Worm (Caenorhabditis elegans) whole organism, mixed stage, embryonic: ENCODE measurements around the gene K07E3.4.

Experiments
- M03D4.4 ChIP-seq: sonication (generic microtip); optimal IDR thresholded peaks from 2 replicates; lab custom pipeline; 2017; ENCODE audit warnings: mild to moderate bottlenecking, missing genetic modification characterization, missing compliant biosample characterization
- bed-3 ChIP-seq: fragments of 200-800 bp; sonication (Bioruptor generic); optimal IDR thresholded peaks from 3 replicates; lab custom pipeline; 2018; ENCODE audit warnings: mild to moderate bottlenecking, missing genetic modification characterization, moderate library complexity, missing compliant biosample characterization
- blmp-1 ChIP-seq: fragments of 150-350 bp; optimal IDR thresholded peaks from 2 replicates; lab custom pipeline; 2014; ENCODE audit warnings: missing biosample characterization, missing genetic modification characterization
- ceh-39 ChIP-seq: fragments of 150-350 bp; optimal IDR thresholded peaks from 2 replicates; lab custom pipeline; 2014; ENCODE audit warnings: missing biosample characterization, missing genetic modification characterization
- ceh-43 ChIP-seq: fragments of 200-800 bp; sonication (Bioruptor generic); optimal IDR thresholded peaks from 2 replicates; lab custom pipeline; 2018; ENCODE audit warnings: mild to moderate bottlenecking, missing genetic modification characterization, moderate library complexity, missing compliant biosample characterization
- ceh-83 ChIP-seq: fragments of 200-800 bp; sonication (Bioruptor generic); optimal IDR thresholded peaks from 2 replicates; lab custom pipeline; 2018; ENCODE audit warnings: mild to moderate bottlenecking, missing genetic modification characterization, missing compliant biosample characterization
- ces-1 ChIP-seq: fragments of 150-350 bp; optimal IDR thresholded peaks from 2 replicates; lab custom pipeline; 2014; ENCODE audit warnings: missing biosample characterization, missing genetic modification reagents, missing genetic modification characterization
- cnd-1 ChIP-seq: fragments of 200-800 bp; sonication (Bioruptor generic); optimal IDR thresholded peaks from 2 replicates; lab custom pipeline; 2018; ENCODE audit warnings: mild to moderate bottlenecking, missing genetic modification characterization, missing compliant biosample characterization
- drap-1 ChIP-seq: fragments of 200-800 bp; sonication (Bioruptor generic); optimal IDR thresholded peaks from 3 replicates; lab custom pipeline; 2018; ENCODE audit warnings: mild to moderate bottlenecking, missing genetic modification characterization, missing compliant biosample characterization
- elt-1 ChIP-seq: sonication (generic microtip); optimal IDR thresholded peaks from 2 replicates; lab custom pipeline; 2017; ENCODE audit warnings: missing genetic modification characterization, mild to moderate bottlenecking, missing compliant biosample characterization, antibody characterized with exemption, moderate library complexity, borderline replicate concordance; ENCODE audit not compliant: insufficient read depth
- elt-3 ChIP-seq: fragments of 150-350 bp; optimal IDR thresholded peaks from 2 replicates; lab custom pipeline; 2014; ENCODE audit warnings: missing biosample characterization, missing genetic modification characterization
- flh-1 ChIP-seq: fragments of 200-800 bp; sonication (Bioruptor generic); optimal IDR thresholded peaks from 2 replicates; lab custom pipeline; 2018; ENCODE audit warnings: mild to moderate bottlenecking, missing genetic modification characterization, moderate library complexity, missing compliant biosample characterization
- ham-2 ChIP-seq: fragments of 200-800 bp; sonication (Bioruptor generic); optimal IDR thresholded peaks from 2 replicates; lab custom pipeline; 2018; ENCODE audit warnings: mild to moderate bottlenecking, missing genetic modification characterization, missing compliant biosample characterization
- hlh-1 ChIP-seq: fragments of 150-350 bp; optimal IDR thresholded peaks from 2 replicates; lab custom pipeline; 2014; ENCODE audit warnings: missing biosample characterization, missing genetic modification reagents, missing genetic modification characterization
- lin-13 ChIP-seq: fragments of 150-350 bp; optimal IDR thresholded peaks from 2 replicates; lab custom pipeline; 2014; ENCODE audit warnings: missing biosample characterization, missing genetic modification characterization
- lin-32 ChIP-seq: fragments of 200-800 bp; sonication (Bioruptor generic); optimal IDR thresholded peaks from 2 replicates; lab custom pipeline; 2018; ENCODE audit warnings: mild to moderate bottlenecking, missing genetic modification characterization, missing compliant biosample characterization
- lsy-2 ChIP-seq: fragments of 150-350 bp; optimal IDR thresholded peaks from 2 replicates; lab custom pipeline; 2014; ENCODE audit warnings: missing biosample characterization, missing genetic modification characterization
- mab-5 ChIP-seq: fragments of 150-350 bp; optimal IDR thresholded peaks from 2 replicates; lab custom pipeline; 2014; ENCODE audit warnings: missing biosample characterization, missing genetic modification characterization
- mep-1 ChIP-seq: fragments of 150-350 bp; optimal IDR thresholded peaks from 2 replicates; lab custom pipeline; 2017; ENCODE audit warnings: missing biosample characterization, missing genetic modification reagents, missing genetic modification characterization, inconsistent platforms
- mls-2 ChIP-seq: sonication (generic microtip); optimal IDR thresholded peaks from 2 replicates; lab custom pipeline; 2016; ENCODE audit warnings: mild to moderate bottlenecking, missing genetic modification characterization, moderate library complexity, missing compliant biosample characterization
- nhr-12 ChIP-seq: fragments of 150-350 bp; optimal IDR thresholded peaks from 2 replicates; lab custom pipeline; 2014; ENCODE audit warnings: missing biosample characterization, missing genetic modification characterization
- nhr-2 ChIP-seq: fragments of 150-350 bp; optimal IDR thresholded peaks from 2 replicates; lab custom pipeline; 2014; ENCODE audit warnings: missing biosample characterization, missing genetic modification characterization
- nhr-237 ChIP-seq: fragments of 150-350 bp; optimal IDR thresholded peaks from 2 replicates; lab custom pipeline; 2014; ENCODE audit warnings: missing biosample characterization, missing genetic modification characterization
- nhr-28 ChIP-seq: fragments of 150-350 bp; optimal IDR thresholded peaks from 2 replicates; lab custom pipeline; 2014; ENCODE audit warnings: missing biosample characterization, missing genetic modification characterization
- nhr-76 ChIP-seq: sonication (generic microtip); optimal IDR thresholded peaks from 2 replicates; lab custom pipeline; 2017; ENCODE audit warnings: missing biosample characterization, missing genetic modification characterization
- pha-4 ChIP-seq: fragments of 150-350 bp; optimal IDR thresholded peaks from 2 replicates; lab custom pipeline; 2018; ENCODE audit warnings: missing biosample characterization, missing genetic modification reagents, missing genetic modification characterization
- sem-2 ChIP-seq: fragments of 200-800 bp; sonication (Bioruptor generic); optimal IDR thresholded peaks from 2 replicates; lab custom pipeline; 2018; ENCODE audit warnings: mild to moderate bottlenecking, missing genetic modification characterization, missing compliant biosample characterization
- snpc-4 ChIP-seq: fragments of 150-350 bp; optimal IDR thresholded peaks from 2 replicates; lab custom pipeline; 2014; ENCODE audit warnings: missing biosample characterization, missing genetic modification characterization
- sptf-1 ChIP-seq: sonication (generic microtip); optimal IDR thresholded peaks from 2 replicates; lab custom pipeline; 2017; ENCODE audit warnings: mild to moderate bottlenecking, missing genetic modification characterization, moderate library complexity, missing compliant biosample characterization
- tbx-8 ChIP-seq: fragments of 200-800 bp; sonication (Bioruptor generic); optimal IDR thresholded peaks from 2 replicates; lab custom pipeline; 2018; ENCODE audit warnings: mild to moderate bottlenecking, missing genetic modification characterization, moderate library complexity, missing compliant biosample characterization
- unc-120 ChIP-seq: sonication (generic microtip); optimal IDR thresholded peaks from 2 replicates; lab custom pipeline; 2017; ENCODE audit warnings: missing genetic modification characterization, missing compliant biosample characterization; ENCODE audit not compliant: poor library complexity, severe bottlenecking
- unc-39 ChIP-seq: fragments of 150-350 bp; optimal IDR thresholded peaks from 2 replicates; lab custom pipeline; 2014; ENCODE audit warnings: missing biosample characterization, missing genetic modification characterization
- unc-62 ChIP-seq: fragments of 150-350 bp; optimal IDR thresholded peaks from 2 replicates; lab custom pipeline; 2014; ENCODE audit warnings: missing biosample characterization, missing genetic modification reagents, missing genetic modification characterization
- zip-8 ChIP-seq: fragments of 150-350 bp; optimal IDR thresholded peaks from 2 replicates; lab custom pipeline; 2014; ENCODE audit warnings: missing biosample characterization, missing genetic modification characterization
- ztf-11 ChIP-seq: fragments of 150-350 bp; optimal IDR thresholded peaks from 2 replicates; lab custom pipeline; 2014; ENCODE audit warnings: missing biosample characterization, missing genetic modification characterization

Gene K07E3.4

ce11 chrX:8036219-8036883 lies 47.5 kb downstream of the K07E3.4 start:
- TF ChIP-seq ceh-43 (GFP tag; lab: Kevin White, UChicago) (no peak), blmp-1 (tag; lab: Kevin White, UChicago) (no peak), tbx-8 (GFP tag; lab: Kevin White, UChicago) (peak; percentile 53), ham-2 (no peak), ceh-83 (GFP tag; lab: Kevin White, UChicago) (peak; percentile 80), snpc-4 (tag; lab: Kevin White, UChicago) (no peak), elt-3 (peak; percentile 64), cnd-1 (tag; lab: Kevin White, UChicago) (peak; percentile 21), mep-1 (tag; lab: Kevin White, UChicago) (peak; percentile 80), ztf-11 (tag; lab: Kevin White, UChicago) (peak; percentile 89), zip-8 (tag; lab: Kevin White, UChicago) (peak; percentile 10), nhr-237 (peak; percentile 99), mab-5 (tag; lab: Kevin White, UChicago) (peak; percentile 96), bed-3 (peak; percentile 5), unc-39 (tag; lab: Kevin White, UChicago) (no peak), drap-1 (peak; percentile 87), unc-120 (tag; lab: Kevin White, UChicago) (peak; percentile 81), hlh-1 (peak; percentile 77), flh-1 (no peak), unc-62 (GFP tag; lab: Kevin White, UChicago) (peak; percentile 75), lin-13 (tag; lab: Kevin White, UChicago) (peak; percentile 60), ces-1 (GFP tag; lab: Kevin White, UChicago) (peak; percentile 99), sptf-1 (peak; percentile 59), ceh-39 (tag; lab: Kevin White, UChicago) (peak; percentile 94), mls-2 (tag; lab: Kevin White, UChicago) (peak; percentile 41), pha-4 (tag; lab: Kevin White, UChicago) (peak; percentile 80), sem-2 (GFP tag; lab: Kevin White, UChicago) (peak; percentile 55), elt-1 (tag; lab: Kevin White, UChicago) (peak; percentile 45), nhr-76 (tag; lab: Kevin White, UChicago) (no peak), nhr-2 (tag; lab: Kevin White, UChicago) (peak; percentile 34), lsy-2 (tag; lab: Kevin White, UChicago) (peak; percentile 87), nhr-12 (peak; percentile 54), M03D4.4 (tag; lab: Kevin White, UChicago) (peak; percentile 44), lin-32 (GFP tag; lab: Kevin White, UChicago) (no peak), nhr-28 (no peak)
